Fruit fly (Drosophila melanogaster) whole organism, wandering third instar larva: ENCODE results near the gene Toll-9.

Source experiments
- Dif ChIP-seq: fragments of 200-275, 200-300 bp; sonication (Bioruptor generic); optimal IDR thresholded peaks from 2 replicates; lab custom pipeline; 2018; ENCODE audit warnings: missing biosample characterization, missing genetic modification characterization; ENCODE audit not compliant: partially characterized antibody
- jim ChIP-seq: fragments of 175-275, 200-325 bp; sonication (Bioruptor generic); optimal IDR thresholded peaks from 2 replicates; lab custom pipeline; 2016; ENCODE audit warnings: missing biosample characterization, mild to moderate bottlenecking, missing genetic modification characterization

dm6 chr3L:20379496-20379895, 13.0 kb upstream of the Toll-9 start:
- TF ChIP-seq jim = no peak
- TF ChIP-seq Dif = no peak
